Worm (Caenorhabditis elegans): ENCODE measurements around the gene Y54G2A.11.

The Y54G2A.11 gene

DNA sequence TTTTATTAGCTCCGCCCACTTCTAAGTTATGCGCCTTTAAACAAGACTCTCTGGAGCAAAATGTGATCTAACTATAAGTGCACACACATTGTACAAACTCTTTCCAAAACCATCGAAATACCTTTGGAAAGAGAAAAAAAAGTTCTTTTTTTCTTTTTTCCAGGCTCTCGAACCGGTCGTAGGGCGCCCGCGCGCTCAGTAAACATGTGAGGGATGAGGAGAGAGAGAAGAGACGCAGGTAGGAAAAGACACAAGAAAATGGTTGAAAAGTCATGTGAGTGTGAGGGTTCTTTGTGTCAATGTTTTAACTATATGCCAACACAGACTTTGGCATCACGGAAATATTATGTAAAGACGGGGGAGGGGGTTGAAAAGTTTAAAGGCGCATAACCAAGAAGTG, 2.9 kb upstream of the Y54G2A.11 start:
- TF ChIP-seq lim-6 (tag; optimal IDR thresholded peaks at IDR 0.05) (no peak), unc-42 (tag; optimal IDR thresholded peaks at IDR 0.05) (no peak), fax-1 (tag; optimal IDR thresholded peaks at IDR 0.05) (no peak), ceh-18 (tag; optimal IDR thresholded peaks at IDR 0.05) (peak; percentile 62), pha-4 (tag; optimal IDR thresholded peaks at IDR 0.05) (no peak), dve-1 (tag; optimal IDR thresholded peaks at IDR 0.05) (no peak), unc-3 (GFP tag; conservative IDR thresholded peaks at IDR 0.05) (no peak), unc-3 (tag; optimal IDR thresholded peaks at IDR 0.05) (no peak), ceh-45 (GFP tag; IDR thresholded peaks at IDR 0.05) (no peak), madf-2 (tag; optimal IDR thresholded peaks at IDR 0.05) (no peak), pqm-1 (tag; optimal IDR thresholded peaks at IDR 0.05) (no peak), ets-4 (tag; optimal IDR thresholded peaks at IDR 0.05) (peak; percentile 12), ceh-22 (tag; optimal IDR thresholded peaks at IDR 0.05) (no peak), F13H6.1 (tag; optimal IDR thresholded peaks at IDR 0.05) (peak; percentile 13), dmd-4 (tag; optimal IDR thresholded peaks at IDR 0.05; ENCODE audit: borderline replicate concordance) (no peak), ttx-3 (tag; optimal IDR thresholded peaks at IDR 0.05) (no peak), hlh-30 (tag; optimal IDR thresholded peaks at IDR 0.05; ENCODE audit: insufficient read depth) (peak; percentile 91), unc-55 (GFP tag; optimal IDR thresholded peaks at IDR 0.05) (no peak), nfya-1 (tag; optimal IDR thresholded peaks at IDR 0.05) (peak; percentile 30), Y22D7AL.16 (tag; optimal IDR thresholded peaks at IDR 0.05) (no peak), tbx-7 (tag; optimal IDR thresholded peaks at IDR 0.05) (no peak), fkh-10 (GFP tag; optimal IDR thresholded peaks at IDR 0.05) (no peak), hlh-15 (tag; optimal IDR thresholded peaks at IDR 0.05) (no peak), C38D4.7 (GFP tag; optimal IDR thresholded peaks at IDR 0.05) (no peak), hlh-6 (tag; optimal IDR thresholded peaks at IDR 0.05) (no peak), eyg-1 (tag; optimal IDR thresholded peaks at IDR 0.05) (no peak), K02D7.2 (tag; optimal IDR thresholded peaks at IDR 0.05) (no peak), hlh-13 (GFP tag; optimal IDR thresholded peaks at IDR 0.05) (no peak), pha-2 (tag; optimal IDR thresholded peaks at IDR 0.05) (no peak), mec-3 (tag; optimal IDR thresholded peaks at IDR 0.05; ENCODE audit: borderline replicate concordance) (no peak), ceh-6 (GFP tag; optimal IDR thresholded peaks at IDR 0.05) (no peak), ceh-31 (tag; optimal IDR thresholded peaks at IDR 0.05) (peak; percentile 60), sox-2 (GFP tag; IDR thresholded peaks at IDR 0.05) (no peak), ceh-9 (tag; optimal IDR thresholded peaks at IDR 0.05) (no peak), ceh-19 (GFP tag; optimal IDR thresholded peaks at IDR 0.05) (peak; percentile 35), elt-4 (tag; optimal IDR thresholded peaks at IDR 0.05) (no peak), che-1 (tag; optimal IDR thresholded peaks at IDR 0.05) (no peak), ceh-48 (tag; optimal IDR thresholded peaks at IDR 0.05) (no peak), ama-1 (optimal IDR thresholded peaks at IDR 0.05) (no peak), tbx-2 (tag; optimal IDR thresholded peaks at IDR 0.05) (no peak), ceh-30 (tag; optimal IDR thresholded peaks at IDR 0.05) (no peak), ceh-34 (tag; optimal IDR thresholded peaks at IDR 0.05) (no peak), T23F11.4 (GFP tag; optimal IDR thresholded peaks at IDR 0.05) (no peak), pag-3 (tag; optimal IDR thresholded peaks at IDR 0.05; ENCODE audit: borderline replicate concordance) (no peak), sox-4 (tag; optimal IDR thresholded peaks at IDR 0.05) (no peak), ceh-14 (tag; optimal IDR thresholded peaks at IDR 0.05) (no peak), hlh-8 (tag; optimal IDR thresholded peaks at IDR 0.05) (no peak), sdc-2 (tag; optimal IDR thresholded peaks at IDR 0.05) (no peak), npax-4 (tag; optimal IDR thresholded peaks at IDR 0.05) (no peak), ztf-16 (tag; optimal IDR thresholded peaks at IDR 0.05) (no peak), zip-5 (tag; optimal IDR thresholded peaks at IDR 0.05) (no peak), pat-9 (tag; optimal IDR thresholded peaks at IDR 0.05) (no peak), nhr-232 (tag; optimal IDR thresholded peaks at IDR 0.05) (no peak), lin-11 (tag; optimal IDR thresholded peaks at IDR 0.05) (no peak), unc-86 (tag; optimal IDR thresholded peaks at IDR 0.05) (no peak)
